Worm (Caenorhabditis elegans): ENCODE results near the gene hrg-3.
A peak's percentile ranks its signal among the peaks of the same experiment; 100 is the strongest.

The hrg-3 gene

ce11 chrV:9739402-9739801 is 16.9 kb upstream of the hrg-3 start, which contains the start of gene marc-1:
TSS of gene marc-1 (plus strand) at chrV:9739702.
- no peak for TF ChIP-seq lsy-2 (tag; optimal IDR thresholded peaks at IDR 0.05)
- no peak for TF ChIP-seq crh-2 (tag; optimal IDR thresholded peaks at IDR 0.05)
- no peak for TF ChIP-seq lin-11 (tag; optimal IDR thresholded peaks at IDR 0.05)
- no peak for TF ChIP-seq F13H6.1 (tag; optimal IDR thresholded peaks at IDR 0.05)
- no peak for TF ChIP-seq unc-39 (tag; optimal IDR thresholded peaks at IDR 0.05)
- TF ChIP-seq lin-13 (GFP tag; optimal IDR thresholded peaks at IDR 0.05), result no peak
- no peak for TF ChIP-seq mab-5 (tag; optimal IDR thresholded peaks at IDR 0.05)
- no peak for TF ChIP-seq sma-9 (GFP tag; optimal IDR thresholded peaks at IDR 0.05)
- no peak for TF ChIP-seq sma-9 (tag; optimal IDR thresholded peaks at IDR 0.05)
- TF ChIP-seq elt-3 (tag; optimal IDR thresholded peaks at IDR 0.05), result no peak

- TF ChIP-seq ZK546.5 (tag; optimal IDR thresholded peaks at IDR 0.05) (no peak), lsy-2 (tag; optimal IDR thresholded peaks at IDR 0.05) (no peak), nhr-6 (tag; optimal IDR thresholded peaks at IDR 0.05) (peak; percentile 3), aly-2 (tag; optimal IDR thresholded peaks at IDR 0.05) (no peak), fos-1 (tag; optimal IDR thresholded peaks at IDR 0.05) (peak; percentile 83), alr-1 (tag; optimal IDR thresholded peaks at IDR 0.05) (no peak), R02D3.7 (tag; optimal IDR thresholded peaks at IDR 0.05) (no peak), sma-3 (GFP tag; optimal IDR thresholded peaks at IDR 0.05) (peak; percentile 72), nhr-237 (tag; optimal IDR thresholded peaks at IDR 0.05) (no peak), egl-27 (tag; optimal IDR thresholded peaks at IDR 0.05) (no peak), nhr-77 (tag; optimal IDR thresholded peaks at IDR 0.05) (no peak), dmd-4 (tag; optimal IDR thresholded peaks at IDR 0.05) (no peak), ceh-16 (tag; optimal IDR thresholded peaks at IDR 0.05) (no peak), elt-3 (tag; optimal IDR thresholded peaks at IDR 0.05) (no peak), mdl-1 (tag; optimal IDR thresholded peaks at IDR 0.05) (no peak), peb-1 (tag; optimal IDR thresholded peaks at IDR 0.05) (no peak), snpc-4 (tag; optimal IDR thresholded peaks at IDR 0.05) (no peak), elt-1 (tag; optimal IDR thresholded peaks at IDR 0.05) (no peak), lin-11 (tag; optimal IDR thresholded peaks at IDR 0.05) (no peak), C34F6.9 (tag; optimal IDR thresholded peaks at IDR 0.05) (no peak), sma-9 (GFP tag; optimal IDR thresholded peaks at IDR 0.05) (peak; percentile 16), sma-9 (tag; optimal IDR thresholded peaks at IDR 0.05) (no peak), unc-39 (tag; optimal IDR thresholded peaks at IDR 0.05) (no peak), lin-13 (GFP tag; optimal IDR thresholded peaks at IDR 0.05) (no peak), sem-4 (tag; optimal IDR thresholded peaks at IDR 0.05) (peak; percentile 6), nhr-129 (tag; optimal IDR thresholded peaks at IDR 0.05) (peak; percentile 39), nhr-10 (tag; optimal IDR thresholded peaks at IDR 0.05) (no peak), gmeb-1 (tag; optimal IDR thresholded peaks at IDR 0.05) (peak; percentile 42), ztf-4 (tag; optimal IDR thresholded peaks at IDR 0.05) (peak; percentile 36), blmp-1 (tag; optimal IDR thresholded peaks at IDR 0.05; ENCODE audit: insufficient read depth) (peak; percentile 80), F13H6.1 (tag; optimal IDR thresholded peaks at IDR 0.05) (no peak), ztf-1 (GFP tag; conservative IDR thresholded peaks at IDR 0.05) (no peak), nhr-11 (tag; optimal IDR thresholded peaks at IDR 0.05) (no peak), ztf-11 (tag; optimal IDR thresholded peaks at IDR 0.05) (no peak), mbf-1 (tag; optimal IDR thresholded peaks at IDR 0.05) (no peak), nhr-25 (tag; optimal IDR thresholded peaks at IDR 0.05) (peak; percentile 81), crh-2 (tag; optimal IDR thresholded peaks at IDR 0.05) (peak; percentile 22), ama-1 (optimal IDR thresholded peaks at IDR 0.05) (no peak), lin-39 (tag; optimal IDR thresholded peaks at IDR 0.05) (no peak), nhr-23 (tag; optimal IDR thresholded peaks at IDR 0.05) (no peak), mab-5 (tag; optimal IDR thresholded peaks at IDR 0.05) (no peak), zag-1 (tag; optimal IDR thresholded peaks at IDR 0.05) (no peak), unc-55 (GFP tag; optimal IDR thresholded peaks at IDR 0.05) (no peak), Y55F3AM.14 (GFP tag; optimal IDR thresholded peaks at IDR 0.05) (no peak)
Observed at ce11 chrV:9740858-9741257, 15.4 kb upstream of the hrg-3 start, which contains the start of gene sta-2. TSS of gene sta-2 (plus strand) at chrV:9741206.

Data from whole organism, L2 larva.